Worm (Caenorhabditis elegans): ENCODE data around the gene gcc-1.

ce11 chrX:3114306-3115133 is 45.2 kb upstream of the gcc-1 start, which contains the start of gene gpd-2:
- TF ChIP-seq ztf-29 (GFP tag; IDR thresholded peaks at IDR 0.05) (no peak), ztf-23 (GFP tag; IDR thresholded peaks at IDR 0.05) (no peak), T22C8.4 (GFP tag; IDR thresholded peaks at IDR 0.05) (no peak), flt-1 (GFP tag; IDR thresholded peaks at IDR 0.05) (no peak), tab-1 (GFP tag; IDR thresholded peaks at IDR 0.05) (no peak), ref-1 (GFP tag; conservative IDR thresholded peaks at IDR 0.05) (no peak), klf-2 (GFP tag; conservative IDR thresholded peaks at IDR 0.05) (no peak), cog-1 (tag; optimal IDR thresholded peaks at IDR 0.05) (no peak), med-1 (GFP tag; optimal IDR thresholded peaks at IDR 0.05; ENCODE audit: insufficient read depth) (no peak)

All from whole organism, midembryonic.